Worm (Caenorhabditis elegans): ENCODE results near the gene twk-28.

twk-28 gene

ce11 chrX:4248949-4249348 is 30.2 kb downstream of the twk-28 start, which contains the start of gene hlh-13:
Gene hlh-13, plus strand, starts transcription at chrX:4249249.
- TF ChIP-seq lin-26 (GFP tag; IDR thresholded peaks at IDR 0.05) = no peak
- no peak for TF ChIP-seq ccch-3 (GFP tag; optimal IDR thresholded peaks at IDR 0.05)
- no peak for TF ChIP-seq madf-10 (tag; optimal IDR thresholded peaks at IDR 0.05)
- TF ChIP-seq nfyb-1 (GFP tag; IDR thresholded peaks at IDR 0.05) = no peak
- no peak for TF ChIP-seq ztf-22 (GFP tag; optimal IDR thresholded peaks at IDR 0.05)
- TF ChIP-seq ztf-28 (GFP tag; IDR thresholded peaks at IDR 0.05) = no peak
- TF ChIP-seq somi-1 (GFP tag; optimal IDR thresholded peaks at IDR 0.05) = no peak
- no peak for TF ChIP-seq F33H1.4 (GFP tag; IDR thresholded peaks at IDR 0.05)
- no peak for TF ChIP-seq mes-4 (tag; optimal IDR thresholded peaks at IDR 0.05)
- TF ChIP-seq F52B5.7 (tag; optimal IDR thresholded peaks at IDR 0.05) = no peak

- TF ChIP-seq somi-1 (GFP tag; optimal IDR thresholded peaks at IDR 0.05) (no peak), hlh-26 (GFP tag; conservative IDR thresholded peaks at IDR 0.05) (no peak), nhr-80 (tag; optimal IDR thresholded peaks at IDR 0.05) (peak; percentile 10)
Observed at ce11 chrX:4248417-4248816, 30.7 kb downstream of the twk-28 start.

- peak; percentile 66 for TF ChIP-seq nhr-80 (tag; optimal IDR thresholded peaks at IDR 0.05)
- TF ChIP-seq dpff-1 (tag; optimal IDR thresholded peaks at IDR 0.05) = no peak
- 0 out of 2 replicates have a peak, but pooled peaks have one; percentile 2 for TF ChIP-seq B0336.3 (GFP tag; IDR thresholded peaks at IDR 0.05)
- no peak for TF ChIP-seq sdz-38 (tag; optimal IDR thresholded peaks at IDR 0.05)
- TF ChIP-seq Y79H2A.3 (GFP tag; conservative IDR thresholded peaks at IDR 0.05) = no peak
- peak; percentile 17 for TF ChIP-seq tlf-1 (GFP tag; optimal IDR thresholded peaks at IDR 0.05)
Observed at ce11 chrX:4246867-4247591, 32.1 kb downstream of the twk-28 start, which contains the start of gene F48D6.4. Gene F48D6.4, minus strand, starts transcription at chrX:4247212.

- TF ChIP-seq ceh-40 (GFP tag; IDR thresholded peaks at IDR 0.05) = no peak
- 0 out of 2 replicates have a peak, but pooled peaks have one; percentile 12 for TF ChIP-seq lin-26 (GFP tag; IDR thresholded peaks at IDR 0.05)
- TF ChIP-seq tlf-1 (GFP tag; optimal IDR thresholded peaks at IDR 0.05) = peak; percentile 49
- TF ChIP-seq repo-1 (tag; optimal IDR thresholded peaks at IDR 0.05) = peak; percentile 89
- TF ChIP-seq F10E7.11 (tag; optimal IDR thresholded peaks at IDR 0.05) = no peak
- no peak for TF ChIP-seq him-1 (tag; optimal IDR thresholded peaks at IDR 0.05)
- TF ChIP-seq akir-1 (GFP tag; optimal IDR thresholded peaks at IDR 0.05) = no peak
- no peak for TF ChIP-seq cebp-1 (GFP tag; IDR thresholded peaks at IDR 0.05)
- peak; percentile 57 for TF ChIP-seq cebp-1 (tag; optimal IDR thresholded peaks at IDR 0.05)
- TF ChIP-seq lag-1 (GFP tag; IDR thresholded peaks at IDR 0.05) = no peak
- TF ChIP-seq Y56A3A.18 (GFP tag; IDR thresholded peaks at IDR 0.05) = no peak
- 0 out of 2 replicates have a peak, but pooled peaks have one; percentile 30 for TF ChIP-seq ekl-4 (GFP tag; IDR thresholded peaks at IDR 0.05)
- no peak for TF ChIP-seq F33H1.4 (GFP tag; IDR thresholded peaks at IDR 0.05)
- no peak; the same call in 1 of the 2 replicates for TF ChIP-seq hmg-20 (GFP tag; IDR thresholded peaks at IDR 0.05)
- TF ChIP-seq Y67H2A.10 (GFP tag; conservative IDR thresholded peaks at IDR 0.05) = no peak
- no peak for TF ChIP-seq ccch-3 (GFP tag; optimal IDR thresholded peaks at IDR 0.05)
- TF ChIP-seq atf-7 (tag; optimal IDR thresholded peaks at IDR 0.05) = peak; percentile 40
- TF ChIP-seq dpff-1 (tag; optimal IDR thresholded peaks at IDR 0.05) = no peak
- no peak for TF ChIP-seq T26A5.8 (tag; optimal IDR thresholded peaks at IDR 0.05)
- TF ChIP-seq B0035.1 (tag; optimal IDR thresholded peaks at IDR 0.05) = no peak
- no peak for TF ChIP-seq egl-18 (GFP tag; IDR thresholded peaks at IDR 0.05)
- no peak for TF ChIP-seq rcor-1 (GFP tag; IDR thresholded peaks at IDR 0.05)
- no peak for TF ChIP-seq let-607 (tag; optimal IDR thresholded peaks at IDR 0.05)
- peak; percentile 18 for TF ChIP-seq nhr-90 (tag; optimal IDR thresholded peaks at IDR 0.05)
- no peak for TF ChIP-seq F22D6.2 (tag; optimal IDR thresholded peaks at IDR 0.05)
- TF ChIP-seq aptf-2 (GFP tag; conservative IDR thresholded peaks at IDR 0.05) = no peak
- 0 out of 2 replicates have a peak, but pooled peaks have one; percentile 38 for TF ChIP-seq C06A6.2 (GFP tag; conservative IDR thresholded peaks at IDR 0.05)
- TF ChIP-seq mel-28 (tag; optimal IDR thresholded peaks at IDR 0.05; ENCODE audit: borderline replicate concordance) = no peak
- TF ChIP-seq B0336.3 (GFP tag; IDR thresholded peaks at IDR 0.05) = peak; percentile 86
- no peak for TF ChIP-seq F49E8.2 (tag; optimal IDR thresholded peaks at IDR 0.05; ENCODE audit: insufficient read depth)
- TF ChIP-seq Y79H2A.3 (GFP tag; conservative IDR thresholded peaks at IDR 0.05) = no peak
Observed at ce11 chrX:4246237-4246697, 32.9 kb downstream of the twk-28 start.
